Fruit fly (Drosophila melanogaster) whole organism, embryonic: Measurements from ENCODE around the gene CG13603.

Source experiments
- Ada2b ChIP-seq: fragments of 200-800 bp; sonication (Bioruptor generic); IDR thresholded peaks from 2 replicates; pipeline ENCODE4 v1.3.6; 2022; ENCODE audit warnings: missing biosample characterization, missing genetic modification characterization
- Adf1 ChIP-seq: fragments of 200-800 bp; sonication (Bioruptor generic); IDR thresholded peaks from 2 replicates; pipeline ENCODE4 v1.3.6; 2022; ENCODE audit warnings: missing biosample characterization, missing genetic modification characterization
- Atf3 ChIP-seq: fragments of 200-800 bp; sonication (Bioruptor generic); optimal IDR thresholded peaks from 3 replicates; lab custom pipeline; 2016; ENCODE audit warnings: missing biosample characterization, missing genetic modification characterization
- BtbVII ChIP-seq: fragments of 200-800 bp; sonication (Bioruptor generic); optimal IDR thresholded peaks from 3 replicates; lab custom pipeline; 2017; ENCODE audit warnings: missing biosample characterization, mild to moderate bottlenecking, missing genetic modification characterization
- CG10147 ChIP-seq: fragments of 200-800 bp; sonication (Bioruptor generic); optimal IDR thresholded peaks from 2 replicates; lab custom pipeline; 2019; ENCODE audit warnings: missing biosample characterization, mild to moderate bottlenecking, missing genetic modification characterization, moderate library complexity
- CG11696 ChIP-seq: fragments of 200-800 bp; sonication (Bioruptor generic); IDR thresholded peaks from 2 replicates; pipeline ENCODE4 v1.3.6; 2022; ENCODE audit warnings: missing biosample characterization, missing genetic modification characterization
- CG14441 ChIP-seq: fragments of 200-800 bp; sonication (Bioruptor generic); IDR thresholded peaks from 2 replicates; pipeline ENCODE4 v1.3.6; 2022; ENCODE audit warnings: missing biosample characterization, missing genetic modification characterization
- CG18476 ChIP-seq: fragments of 200-800 bp; sonication (Bioruptor generic); optimal IDR thresholded peaks from 2 replicates; lab custom pipeline; 2016; ENCODE audit warnings: missing biosample characterization, mild to moderate bottlenecking, missing genetic modification characterization
- CG31441 ChIP-seq: fragments of 200-800 bp; sonication (Bioruptor generic); IDR thresholded peaks from 2 replicates; pipeline ENCODE4 v1.3.6; 2022; ENCODE audit warnings: missing biosample characterization, missing genetic modification characterization
- CG32532 ChIP-seq: fragments of 200-800 bp; sonication (Bioruptor generic); IDR thresholded peaks from 2 replicates; pipeline ENCODE4 v1.3.6; 2022; ENCODE audit warnings: missing biosample characterization, missing genetic modification characterization
- CG3281 ChIP-seq: fragments of 200-800 bp; sonication (Bioruptor generic); optimal IDR thresholded peaks from 3 replicates; lab custom pipeline; 2017; ENCODE audit warnings: missing biosample characterization, mild to moderate bottlenecking, missing genetic modification characterization
- CG33557 ChIP-seq: fragments of 200-800 bp; sonication (Bioruptor generic); optimal IDR thresholded peaks from 2 replicates; lab custom pipeline; 2019; ENCODE audit warnings: missing biosample characterization, mild to moderate bottlenecking, missing genetic modification characterization, moderate library complexity
- CG3847 ChIP-seq: fragments of 200-800 bp; sonication (Bioruptor generic); IDR thresholded peaks from 2 replicates; pipeline ENCODE4 v1.3.6; 2022; ENCODE audit warnings: missing biosample characterization, missing genetic modification characterization
- CG4360 ChIP-seq: fragments of 200-800 bp; sonication (Bioruptor generic); IDR thresholded peaks from 2 replicates; pipeline ENCODE4 v1.3.6; 2022; ENCODE audit warnings: missing biosample characterization, missing genetic modification characterization
- CG4404 ChIP-seq: fragments of 200-800 bp; sonication (Bioruptor generic); IDR thresholded peaks from 2 replicates; pipeline ENCODE4 v1.3.6; 2022; ENCODE audit warnings: missing biosample characterization, missing genetic modification characterization
- CG8359 ChIP-seq: fragments of 200-800 bp; sonication (Bioruptor generic); optimal IDR thresholded peaks from 2 replicates; lab custom pipeline; 2017; ENCODE audit warnings: missing biosample characterization, mild to moderate bottlenecking, missing genetic modification characterization, borderline replicate concordance
- Camta ChIP-seq: fragments of 200-800 bp; sonication (Bioruptor generic); optimal IDR thresholded peaks from 2 replicates; lab custom pipeline; 2016; ENCODE audit warnings: missing biosample characterization, missing genetic modification characterization
- Dbx ChIP-seq: fragments of 200-800 bp; sonication (Bioruptor generic); IDR thresholded peaks from 3 replicates; pipeline ENCODE4 v1.3.6; 2022; ENCODE audit warnings: missing biosample characterization, missing genetic modification characterization
- H15 ChIP-seq: fragments of 200-800 bp; sonication (Bioruptor generic); IDR thresholded peaks from 3 replicates; pipeline ENCODE4 v1.3.6; 2022; ENCODE audit warnings: missing biosample characterization, missing genetic modification characterization
- Hand ChIP-seq: fragments of 200-800 bp; sonication (Bioruptor generic); optimal IDR thresholded peaks from 2 replicates; lab custom pipeline; 2017; ENCODE audit warnings: mild to moderate bottlenecking, missing biosample characterization, missing genetic modification reagents, missing genetic modification characterization
- Hmr ChIP-seq: fragments of 200-800 bp; sonication (Bioruptor generic); optimal IDR thresholded peaks from 3 replicates; lab custom pipeline; 2017; ENCODE audit warnings: mild to moderate bottlenecking, missing biosample characterization, missing genetic modification reagents, missing genetic modification characterization
- Hr39 ChIP-seq: fragments of >200 bp; optimal IDR thresholded peaks from 2 replicates; lab custom pipeline; 2017
- Myb ChIP-seq: fragments of 200-800 bp; sonication (Bioruptor generic); optimal IDR thresholded peaks from 2 replicates; lab custom pipeline; 2016; ENCODE audit warnings: missing biosample characterization, missing genetic modification characterization
- Oli ChIP-seq: fragments of 200-800 bp; sonication (Bioruptor generic); optimal IDR thresholded peaks from 2 replicates; lab custom pipeline; 2018; ENCODE audit warnings: missing biosample characterization, mild to moderate bottlenecking, missing genetic modification characterization, moderate library complexity
- Ssrp ChIP-seq: fragments of 200-800 bp; sonication (Bioruptor generic); optimal IDR thresholded peaks from 2 replicates; lab custom pipeline; 2018; ENCODE audit warnings: missing biosample characterization, mild to moderate bottlenecking, missing genetic modification characterization, moderate library complexity
- bowl ChIP-seq: fragments of 200-800 bp; sonication (Bioruptor generic); IDR thresholded peaks from 2 replicates; pipeline ENCODE4 v1.3.6; 2022; ENCODE audit warnings: missing biosample characterization, missing genetic modification characterization
- chm ChIP-seq: fragments of 200-800 bp; sonication (Bioruptor generic); IDR thresholded peaks from 2 replicates; pipeline ENCODE4 v1.3.6; 2022; ENCODE audit warnings: missing biosample characterization, missing genetic modification characterization
- danr ChIP-seq: fragments of 200-800 bp; sonication (Bioruptor generic); IDR thresholded peaks from 2 replicates; pipeline ENCODE4 v1.3.6; 2022; ENCODE audit warnings: missing biosample characterization, missing genetic modification characterization
- dati ChIP-seq: fragments of 200-800 bp; sonication (Bioruptor generic); IDR thresholded peaks from 2 replicates; pipeline ENCODE4 v1.3.6; 2022; ENCODE audit warnings: missing biosample characterization, missing genetic modification characterization
- dysf ChIP-seq: fragments of 200-800 bp; sonication (Bioruptor generic); IDR thresholded peaks from 3 replicates; pipeline ENCODE4 v1.3.6; 2022; ENCODE audit warnings: missing biosample characterization, missing genetic modification characterization
- emc ChIP-seq: fragments of 200-800 bp; sonication (Bioruptor generic); optimal IDR thresholded peaks from 2 replicates; lab custom pipeline; 2016; ENCODE audit warnings: missing biosample characterization, missing genetic modification characterization
- gfzf ChIP-seq: fragments of 200-800 bp; sonication (Bioruptor generic); optimal IDR thresholded peaks from 2 replicates; lab custom pipeline; 2016; ENCODE audit warnings: missing biosample characterization, mild to moderate bottlenecking, missing genetic modification characterization, moderate library complexity
- grau ChIP-seq: fragments of 200-800 bp; optimal IDR thresholded peaks from 3 replicates; lab custom pipeline; 2019; ENCODE audit warnings: missing biosample characterization, mild to moderate bottlenecking, missing genetic modification characterization, moderate library complexity
- hth ChIP-seq: fragments of >200 bp; optimal IDR thresholded peaks from 2 replicates; lab custom pipeline; 2017; ENCODE audit warnings: inconsistent platforms
- ind ChIP-seq: fragments of 200-800 bp; sonication (Bioruptor generic); optimal IDR thresholded peaks from 3 replicates; lab custom pipeline; 2016; ENCODE audit warnings: missing biosample characterization, missing genetic modification characterization
- kah ChIP-seq: fragments of 200-800 bp; sonication (Bioruptor generic); optimal IDR thresholded peaks from 2 replicates; lab custom pipeline; 2018; ENCODE audit warnings: missing biosample characterization, mild to moderate bottlenecking, missing genetic modification characterization
- lmd ChIP-seq: fragments of 200-800 bp; sonication (Bioruptor generic); IDR thresholded peaks from 2 replicates; pipeline ENCODE4 v1.3.6; 2022; ENCODE audit warnings: missing biosample characterization, missing genetic modification characterization
- luna ChIP-seq: fragments of 200-800 bp; sonication (Bioruptor generic); optimal IDR thresholded peaks from 2 replicates; lab custom pipeline; 2016; ENCODE audit warnings: missing biosample characterization, missing genetic modification characterization
- mld ChIP-seq: fragments of 200-800 bp; sonication (Bioruptor generic); IDR thresholded peaks from 3 replicates; pipeline ENCODE4 v1.3.6; 2022; ENCODE audit warnings: missing biosample characterization, missing genetic modification characterization; ENCODE audit not compliant: partially characterized antibody
- nmo ChIP-seq: fragments of 200-800 bp; sonication (Bioruptor generic); optimal IDR thresholded peaks from 2 replicates; lab custom pipeline; 2018; ENCODE audit warnings: missing biosample characterization, mild to moderate bottlenecking, missing genetic modification characterization, moderate library complexity
- oc ChIP-seq: fragments of 200-800 bp; sonication (Bioruptor generic); optimal IDR thresholded peaks from 2 replicates; lab custom pipeline; 2018; ENCODE audit warnings: missing biosample characterization, mild to moderate bottlenecking, missing genetic modification characterization, moderate library complexity
- pan ChIP-seq, 4 experiments: fragments of >200 bp in 3 of 4; fragments of 200-800 bp in 1 of 4; sonication (Bioruptor generic) in 1 of 4; optimal IDR thresholded peaks in 3 of 4; IDR thresholded peaks in 1 of 4; 2 replicates each; pipeline versions ENCODE4 v1.3.6 to Lab custom; 2017 to 2022; ENCODE audit warnings: missing biosample characterization in 2 of 4, missing genetic modification characterization in 2 of 4, mixed read lengths in 1 of 4
- pfk ChIP-seq: fragments of 200-800 bp; sonication (Bioruptor generic); optimal IDR thresholded peaks from 2 replicates; lab custom pipeline; 2018; ENCODE audit warnings: missing biosample characterization, mild to moderate bottlenecking, missing genetic modification characterization, moderate library complexity
- run ChIP-seq: fragments of 200-800 bp; sonication (Bioruptor generic); optimal IDR thresholded peaks from 3 replicates; lab custom pipeline; 2018; ENCODE audit warnings: missing biosample characterization, mild to moderate bottlenecking, missing genetic modification characterization
- schlank ChIP-seq: fragments of 200-800 bp; sonication (Bioruptor generic); optimal IDR thresholded peaks from 2 replicates; lab custom pipeline; 2018; ENCODE audit warnings: missing biosample characterization, mild to moderate bottlenecking, missing genetic modification characterization
- sim ChIP-seq: fragments of 200-800 bp; sonication (Bioruptor generic); IDR thresholded peaks from 2 replicates; pipeline ENCODE4 v1.3.6; 2022; ENCODE audit warnings: missing biosample characterization, missing genetic modification characterization
- toy ChIP-seq: fragments of 200-800 bp; sonication (Bioruptor generic); IDR thresholded peaks from 2 replicates; pipeline ENCODE4 v1.3.6; 2022; ENCODE audit warnings: missing biosample characterization, missing genetic modification characterization
- unpg ChIP-seq: fragments of 200-800 bp; sonication (Bioruptor generic); optimal IDR thresholded peaks from 3 replicates; lab custom pipeline; 2018; ENCODE audit warnings: missing biosample characterization, mild to moderate bottlenecking, missing genetic modification characterization, moderate library complexity
- usp ChIP-seq: fragments of >200 bp; optimal IDR thresholded peaks from 2 replicates; lab custom pipeline; 2017; ENCODE audit warnings: missing biosample characterization, missing genetic modification characterization
- vfl ChIP-seq: fragments of 200-800 bp; sonication (Bioruptor generic); optimal IDR thresholded peaks from 2 replicates; lab custom pipeline; 2016; ENCODE audit warnings: missing biosample characterization, missing genetic modification characterization

The CG13603 gene

DNA sequence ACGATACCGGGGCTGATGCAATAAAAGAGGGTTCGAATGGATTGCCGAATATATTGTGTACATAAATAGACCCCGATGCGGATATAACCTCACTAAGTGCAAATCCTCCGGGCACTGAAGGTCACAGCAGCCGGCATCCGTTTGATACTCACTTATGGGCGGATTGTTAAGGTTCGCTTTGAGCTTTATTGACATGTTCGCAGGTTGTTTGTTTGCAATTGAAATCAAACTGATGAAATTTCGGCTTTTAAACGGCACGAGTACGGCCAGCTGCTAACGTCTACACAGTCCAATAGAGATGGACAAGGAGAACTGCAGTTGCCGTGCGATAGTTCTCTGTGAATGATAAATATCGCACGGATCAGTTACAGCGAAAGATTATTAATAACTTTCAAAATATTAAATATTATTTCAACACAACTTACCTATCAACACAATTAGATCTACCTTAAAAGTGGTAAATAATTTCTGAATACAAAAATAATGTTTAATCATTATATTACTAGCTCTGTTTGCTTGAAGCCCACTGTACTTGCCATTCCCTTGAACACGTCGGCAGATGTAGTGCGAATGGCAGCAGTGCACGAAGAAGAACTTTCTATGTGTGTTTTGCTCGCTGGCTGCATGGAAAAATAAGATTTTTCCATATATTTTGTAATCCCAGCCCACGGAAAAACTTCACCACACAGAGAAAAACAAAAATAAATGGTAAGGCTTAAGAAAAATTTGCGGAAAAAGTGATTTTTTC, 28.1 kb downstream of the CG13603 start, which contains the start of the genes GluProRS and AP-1sigma (continued):
- TF ChIP-seq Dbx (peak; percentile 98), Hr39 (no peak), CG18476 (GFP tag; lab: Kevin White, UChicago) (peak; percentile 91), ind (GFP tag; lab: Kevin White, UChicago) (peak; percentile 94), gfzf (GFP tag; lab: Kevin White, UChicago) (no peak), usp (no peak), kah (GFP tag; lab: Kevin White, UChicago) (peak; percentile 48), hth (lab: Kevin White, UChicago) (no peak), lmd (peak; percentile 97), Camta (GFP tag; lab: Kevin White, UChicago) (peak; percentile 80), sim (GFP tag; lab: Robert Waterston, UW) (peak; percentile 87), CG3847 (GFP tag; lab: Robert Waterston, UW) (peak; percentile 96), CG3281 (peak; percentile 84), dati (GFP tag; lab: Robert Waterston, UW) (peak; percentile 84), mld (peak; percentile 86; the same call in 2 of the 3 replicates), run (tag; lab: Kevin White, UChicago) (peak; percentile 39), vfl (GFP tag; lab: Kevin White, UChicago) (peak; percentile 89), CG4360 (GFP tag; lab: Robert Waterston, UW) (peak; percentile 78), Ssrp (peak; percentile 87), schlank (tag; lab: Kevin White, UChicago) (peak; percentile 59), bowl (GFP tag; lab: Robert Waterston, UW) (peak; percentile 67), danr (GFP tag; lab: Robert Waterston, UW) (peak; percentile 93), CG14441 (GFP tag; lab: Robert Waterston, UW) (peak; percentile 97), CG32532 (GFP tag; lab: Robert Waterston, UW) (peak; percentile 95), CG10147 (GFP tag; lab: Kevin White, UChicago) (no peak), toy (GFP tag; lab: Robert Waterston, UW) (peak; percentile 88), nmo (GFP tag; lab: Kevin White, UChicago) (peak; percentile 93), Ada2b (GFP tag; lab: Robert Waterston, UW) (peak; percentile 95), unpg (GFP tag; lab: Kevin White, UChicago) (peak; percentile 90), pan (optimal IDR thresholded peaks at IDR 0.05; lab: Kevin White, UChicago) (no peak), pan (GFP tag; optimal IDR thresholded peaks at IDR 0.05 in 1 of 2, IDR thresholded peaks at IDR 0.05 in 1 of 2) (peak in 1 of 2 experiments; percentile 97), CG11696 (GFP tag; lab: Robert Waterston, UW) (peak; percentile 90), Adf1 (GFP tag; lab: Robert Waterston, UW) (peak; percentile 85), grau (tag; lab: Kevin White, UChicago) (peak; percentile 96), oc (no peak), CG33557 (GFP tag; lab: Kevin White, UChicago) (peak; percentile 78), Hand (GFP tag; lab: Kevin White, UChicago) (peak; percentile 58), CG4404 (GFP tag; lab: Robert Waterston, UW) (peak; percentile 96), CG31441 (peak; percentile 85; the same call in 1 of the 2 replicates), Hmr (peak; percentile 86), CG8359 (GFP tag; lab: Kevin White, UChicago) (peak; percentile 58), BtbVII (GFP tag; lab: Kevin White, UChicago) (peak; percentile 39), Atf3 (GFP tag; lab: Kevin White, UChicago) (peak; percentile 78), H15 (GFP tag; lab: Robert Waterston, UW) (peak; percentile 94), emc (peak; percentile 77), chm (GFP tag; lab: Robert Waterston, UW) (peak; percentile 93), Oli (peak; percentile 83), Myb (peak; percentile 46), pfk (peak; percentile 26), dysf (GFP tag; lab: Robert Waterston, UW) (peak; percentile 97), luna (GFP tag; lab: Kevin White, UChicago) (peak; percentile 38)
